Worm (Caenorhabditis elegans): ENCODE data around the gene fkh-4.

DNA sequence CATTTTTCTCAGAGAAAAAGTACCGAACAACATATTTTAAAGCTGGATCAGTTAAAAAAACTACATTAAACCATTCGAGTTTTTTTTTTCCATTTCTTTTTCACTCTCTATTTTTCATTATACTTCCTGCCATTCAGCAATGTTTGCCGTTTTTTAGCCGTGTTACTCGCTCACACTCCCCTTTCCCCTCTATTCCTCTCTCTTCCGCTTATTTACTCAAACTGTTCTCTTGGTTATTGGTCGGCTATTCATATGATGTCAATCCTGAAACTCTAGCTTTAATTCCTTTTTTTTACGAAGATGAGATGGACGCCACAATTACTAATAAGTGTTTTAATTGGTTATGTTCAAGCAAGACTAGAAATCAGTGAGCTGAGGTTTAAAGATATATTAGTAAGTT lies 43.2 kb upstream of the fkh-4 start, which contains the start of gene tre-4:
- no peak for TF ChIP-seq ceh-9 (tag; optimal IDR thresholded peaks at IDR 0.05)
- no peak for TF ChIP-seq ceh-14 (tag; optimal IDR thresholded peaks at IDR 0.05)
- no peak for TF ChIP-seq ama-1 (optimal IDR thresholded peaks at IDR 0.05)
- no peak for TF ChIP-seq pqm-1 (tag; optimal IDR thresholded peaks at IDR 0.05)
- no peak for TF ChIP-seq T23F11.4 (GFP tag; optimal IDR thresholded peaks at IDR 0.05)
- no peak for TF ChIP-seq ceh-30 (tag; optimal IDR thresholded peaks at IDR 0.05)
- TF ChIP-seq ttx-3 (tag; optimal IDR thresholded peaks at IDR 0.05) = no peak
- TF ChIP-seq lim-6 (tag; optimal IDR thresholded peaks at IDR 0.05) = no peak
- no peak for TF ChIP-seq ahr-1 (tag; optimal IDR thresholded peaks at IDR 0.05)
- TF ChIP-seq odd-2 (tag; optimal IDR thresholded peaks at IDR 0.05) = no peak

Data from whole organism, late embryonic.